Worm (Caenorhabditis elegans) whole organism, L1 larva: ENCODE measurements around the gene ZK669.3.
A peak's percentile ranks its signal among the peaks of the same experiment; 100 is the strongest.

Source experiments
- C16A3.4 ChIP-seq: fragments of 150-350 bp; optimal IDR thresholded peaks from 2 replicates; lab custom pipeline; 2014; ENCODE audit warnings: missing biosample characterization, missing genetic modification characterization
- F16B12.6 ChIP-seq: fragments of 150-350 bp; optimal IDR thresholded peaks from 2 replicates; lab custom pipeline; 2014; ENCODE audit warnings: missing biosample characterization, missing genetic modification characterization
- Y116A8C.19 ChIP-seq: sonication (generic microtip); optimal IDR thresholded peaks from 2 replicates; lab custom pipeline; 2016; ENCODE audit warnings: missing compliant biosample characterization, missing genetic modification characterization, borderline replicate concordance
- aha-1 ChIP-seq: fragments of 150-350 bp; optimal IDR thresholded peaks from 2 replicates; lab custom pipeline; 2014; ENCODE audit warnings: missing biosample characterization, missing genetic modification characterization
- alr-1 ChIP-seq: fragments of 200-800 bp; sonication (Bioruptor generic); optimal IDR thresholded peaks from 2 replicates; lab custom pipeline; 2018; ENCODE audit warnings: borderline replicate concordance, mild to moderate bottlenecking, missing genetic modification characterization, missing compliant biosample characterization
- ama-1 ChIP-seq: fragments of 150-350 bp; optimal IDR thresholded peaks from 2 replicates; lab custom pipeline; 2014
- blmp-1 ChIP-seq: fragments of 150-350 bp; optimal IDR thresholded peaks from 2 replicates; lab custom pipeline; 2014; ENCODE audit warnings: missing biosample characterization, missing genetic modification characterization
- ceh-8 ChIP-seq: fragments of 200-800 bp; sonication (Bioruptor generic); optimal IDR thresholded peaks from 2 replicates; lab custom pipeline; 2018; ENCODE audit warnings: mild to moderate bottlenecking, missing genetic modification characterization, moderate library complexity, missing compliant biosample characterization
- ces-1 ChIP-seq: fragments of 150-350 bp; optimal IDR thresholded peaks from 2 replicates; lab custom pipeline; 2014; ENCODE audit warnings: missing biosample characterization, missing genetic modification reagents, missing genetic modification characterization
- dpl-1 ChIP-seq, 3 experiments: fragments of 150-350 bp in 2 of 3; sonication (generic microtip) in 1 of 3; optimal IDR thresholded peaks; 2 replicates each; lab custom pipeline; 2014 to 2017; ENCODE audit warnings: missing biosample characterization in 3 of 3, missing genetic modification characterization in 3 of 3, missing genetic modification reagents in 3 of 3
- efl-1 ChIP-seq, 4 experiments: fragments of 150-350 bp; optimal IDR thresholded peaks in 3 of 4; peaks in 1 of 4; 1 replicate in 1 of 4; 2 replicates in 3 of 4; lab custom pipeline; 2014; ENCODE audit warnings: missing biosample characterization in 2 of 4, missing genetic modification characterization in 2 of 4, missing genetic modification reagents in 2 of 4
- efl-3 ChIP-seq: fragments of 200-800 bp; sonication (Bioruptor generic); optimal IDR thresholded peaks from 2 replicates; lab custom pipeline; 2018; ENCODE audit warnings: mild to moderate bottlenecking, missing genetic modification characterization, missing compliant biosample characterization
- egl-13 ChIP-seq: sonication (generic microtip); optimal IDR thresholded peaks from 2 replicates; lab custom pipeline; 2016; ENCODE audit warnings: missing genotype, missing genetic modification reagents, missing genetic modification characterization, missing compliant biosample characterization
- elt-2 ChIP-seq: sonication (generic microtip); optimal IDR thresholded peaks from 2 replicates; lab custom pipeline; 2016; ENCODE audit warnings: missing genetic modification characterization, mild to moderate bottlenecking, inconsistent platforms, missing compliant biosample characterization, missing genetic modification reagents
- elt-3 ChIP-seq, 6 experiments: fragments of 150-350 bp in 1 of 6; sonication (generic microtip); optimal IDR thresholded peaks; 2 replicates each; lab custom pipeline; 2017 to 2018; ENCODE audit warnings: missing biosample characterization in 6 of 6, missing genetic modification characterization in 6 of 6, inconsistent platforms in 1 of 6
- ets-5 ChIP-seq: fragments of 200-800 bp; sonication (Bioruptor generic); IDR thresholded peaks from 2 replicates; pipeline ENCODE4 v1.3.6; 2022; ENCODE audit warnings: missing genetic modification characterization, missing compliant biosample characterization
- grh-1 ChIP-seq: fragments of 200-800 bp; sonication (Bioruptor generic); IDR thresholded peaks from 2 replicates; pipeline ENCODE4 v1.3.6; 2022; ENCODE audit warnings: missing genetic modification reagents, missing genetic modification characterization, missing compliant biosample characterization
- irx-1 ChIP-seq: sonication (generic microtip); optimal IDR thresholded peaks from 2 replicates; lab custom pipeline; 2016; ENCODE audit warnings: missing genetic modification characterization, missing compliant biosample characterization
- isw-1 ChIP-seq: fragments of 200-800 bp; sonication (Bioruptor generic); IDR thresholded peaks from 2 replicates; pipeline ENCODE4 v1.3.6; 2022; ENCODE audit warnings: missing genetic modification characterization, missing compliant biosample characterization
- lin-14 ChIP-seq: fragments of 200-800 bp; sonication (Bioruptor generic); optimal IDR thresholded peaks from 2 replicates; lab custom pipeline; 2018; ENCODE audit warnings: mild to moderate bottlenecking, missing genetic modification characterization, moderate library complexity, missing compliant biosample characterization
- lin-35 ChIP-seq, 2 experiments: fragments of 150-350 bp; optimal IDR thresholded peaks; 2 replicates each; lab custom pipeline; 2014; ENCODE audit warnings: missing biosample characterization in 2 of 2, missing genetic modification characterization in 2 of 2, missing genetic modification reagents in 2 of 2
- lir-3 ChIP-seq: sonication (generic microtip); optimal IDR thresholded peaks from 2 replicates; lab custom pipeline; 2016; ENCODE audit warnings: mild to moderate bottlenecking, missing genetic modification characterization, moderate library complexity, missing compliant biosample characterization; ENCODE audit not compliant: poor library complexity
- lsy-2 ChIP-seq, 2 experiments: fragments of 150-350 bp; optimal IDR thresholded peaks; 2 replicates each; lab custom pipeline; 2014; ENCODE audit warnings: missing biosample characterization in 2 of 2, missing genetic modification characterization in 2 of 2
- mab-9 ChIP-seq: fragments of 200-800 bp; sonication (Bioruptor generic); IDR thresholded peaks from 2 replicates; pipeline ENCODE4 v1.3.6; 2022; ENCODE audit warnings: missing genetic modification reagents, missing genetic modification characterization, missing compliant biosample characterization
- mdl-1 ChIP-seq, 2 experiments: fragments of 150-350 bp; optimal IDR thresholded peaks; 2 replicates each; lab custom pipeline; 2014 to 2017; ENCODE audit warnings: missing biosample characterization in 2 of 2, missing genetic modification characterization in 2 of 2, inconsistent platforms in 1 of 2
- mep-1 ChIP-seq: fragments of 150-350 bp; optimal IDR thresholded peaks from 2 replicates; lab custom pipeline; 2014; ENCODE audit warnings: missing biosample characterization, missing genetic modification characterization
- nhr-11 ChIP-seq: fragments of 150-350 bp; optimal IDR thresholded peaks from 2 replicates; lab custom pipeline; 2014; ENCODE audit warnings: missing biosample characterization, missing genetic modification characterization
- nhr-12 ChIP-seq: sonication (generic microtip); optimal IDR thresholded peaks from 2 replicates; lab custom pipeline; 2017; ENCODE audit warnings: missing biosample characterization, missing genetic modification characterization
- nhr-19 ChIP-seq: fragments of 200-800 bp; sonication (Bioruptor generic); conservative IDR thresholded peaks from 2 replicates; pipeline ENCODE4 v1.3.6; 2022; ENCODE audit warnings: missing genetic modification characterization, missing compliant biosample characterization
- nhr-20 ChIP-seq: sonication (generic microtip); optimal IDR thresholded peaks from 2 replicates; lab custom pipeline; 2016; ENCODE audit warnings: mild to moderate bottlenecking, missing genetic modification characterization, missing compliant biosample characterization
- nhr-28 ChIP-seq: fragments of 150-350 bp; optimal IDR thresholded peaks from 2 replicates; lab custom pipeline; 2014; ENCODE audit warnings: missing biosample characterization, missing genetic modification characterization
- nhr-71 ChIP-seq: sonication (generic microtip); optimal IDR thresholded peaks from 2 replicates; lab custom pipeline; 2016; ENCODE audit warnings: mild to moderate bottlenecking, missing genetic modification characterization, moderate library complexity, missing compliant biosample characterization
- nhr-76 ChIP-seq: sonication (generic microtip); optimal IDR thresholded peaks from 2 replicates; lab custom pipeline; 2017; ENCODE audit warnings: missing biosample characterization, missing genetic modification characterization
- nhr-85 ChIP-seq: sonication (generic microtip); peaks from one replicate; lab custom pipeline; 2016; ENCODE audit warnings: missing genetic modification characterization, inconsistent platforms, missing compliant biosample characterization
- nhr-90 ChIP-seq: sonication (generic microtip); optimal IDR thresholded peaks from 2 replicates; lab custom pipeline; 2016; ENCODE audit warnings: mild to moderate bottlenecking, missing genetic modification characterization, missing compliant biosample characterization; ENCODE audit not compliant: poor library complexity
- pag-3 ChIP-seq: sonication (generic microtip); optimal IDR thresholded peaks from 2 replicates; lab custom pipeline; 2017; ENCODE audit warnings: missing genetic modification characterization, mild to moderate bottlenecking, missing compliant biosample characterization, antibody characterized with exemption, borderline replicate concordance; ENCODE audit not compliant: insufficient read depth
- pqm-1 ChIP-seq: sonication (generic microtip); optimal IDR thresholded peaks from 3 replicates; lab custom pipeline; 2017; ENCODE audit warnings: missing biosample characterization, missing genetic modification characterization
- rnt-1 ChIP-seq: sonication (generic microtip); optimal IDR thresholded peaks from 2 replicates; lab custom pipeline; 2016; ENCODE audit warnings: mild to moderate bottlenecking, missing genetic modification characterization, moderate library complexity, missing compliant biosample characterization
- snpc-4 ChIP-seq: fragments of 150-350 bp; optimal IDR thresholded peaks from 2 replicates; lab custom pipeline; 2014; ENCODE audit warnings: missing biosample characterization, missing genetic modification characterization
- snu-23 ChIP-seq: sonication (generic microtip); optimal IDR thresholded peaks from 2 replicates; lab custom pipeline; 2016; ENCODE audit warnings: missing genetic modification characterization, missing compliant biosample characterization
- sup-37 ChIP-seq: fragments of 200-800 bp; sonication (Bioruptor generic); optimal IDR thresholded peaks from 2 replicates; lab custom pipeline; 2018; ENCODE audit warnings: mild to moderate bottlenecking, missing genetic modification characterization, missing compliant biosample characterization
- tbx-2 ChIP-seq: sonication (generic microtip); optimal IDR thresholded peaks from 2 replicates; lab custom pipeline; 2016; ENCODE audit warnings: missing genetic modification characterization, missing compliant biosample characterization
- tlp-1 ChIP-seq: fragments of 150-350 bp; optimal IDR thresholded peaks from 2 replicates; lab custom pipeline; 2014; ENCODE audit warnings: missing biosample characterization, missing genetic modification characterization
- unc-130 ChIP-seq: fragments of 150-350 bp; optimal IDR thresholded peaks from 2 replicates; lab custom pipeline; 2017; ENCODE audit warnings: missing biosample characterization, missing genetic modification characterization, inconsistent platforms
- unc-30 ChIP-seq: sonication (generic microtip); optimal IDR thresholded peaks from 2 replicates; lab custom pipeline; 2017; ENCODE audit warnings: missing biosample characterization, missing genetic modification characterization
- unc-62 ChIP-seq: fragments of 150-350 bp; optimal IDR thresholded peaks from 2 replicates; lab custom pipeline; 2014; ENCODE audit warnings: missing biosample characterization, missing genetic modification reagents, missing genetic modification characterization
- unc-86 ChIP-seq: sonication (generic microtip); optimal IDR thresholded peaks from 2 replicates; lab custom pipeline; 2016; ENCODE audit warnings: missing genetic modification characterization, missing compliant biosample characterization
- unc-98 ChIP-seq: fragments of 200-800 bp; sonication (Bioruptor generic); IDR thresholded peaks from 2 replicates; pipeline ENCODE4 v1.3.6; 2022; ENCODE audit warnings: missing genetic modification characterization, missing compliant biosample characterization
- zag-1 ChIP-seq: fragments of 150-350 bp; optimal IDR thresholded peaks from 2 replicates; lab custom pipeline; 2014; ENCODE audit warnings: missing biosample characterization, missing genetic modification characterization
- zip-4 ChIP-seq: fragments of 200-800 bp; sonication (Bioruptor generic); optimal IDR thresholded peaks from 2 replicates; lab custom pipeline; 2018; ENCODE audit warnings: mild to moderate bottlenecking, missing genetic modification characterization, moderate library complexity, missing compliant biosample characterization
- ztf-11 ChIP-seq, 2 experiments: sonication (generic microtip); optimal IDR thresholded peaks; 2 replicates each; lab custom pipeline; 2016 to 2017; ENCODE audit warnings: missing genetic modification characterization in 2 of 2, missing biosample characterization in 1 of 2, missing compliant biosample characterization in 1 of 2
- ztf-4 ChIP-seq: fragments of 150-350 bp; optimal IDR thresholded peaks from 2 replicates; lab custom pipeline; 2014; ENCODE audit warnings: missing biosample characterization, missing genetic modification characterization

ZK669.3 gene

ce11 chrII:7945168-7945567 is 4.2 kb downstream of the ZK669.3 start, which contains the start of gene dbt-1 (continued):
- TF ChIP-seq aha-1 (tag; lab: Kevin White, UChicago) (no peak), unc-98 (GFP tag; lab: Robert Waterston, UW) (0 out of 2 replicates have a peak, but pooled peaks have one; percentile 25), pag-3 (tag; lab: Kevin White, UChicago) (no peak), dpl-1 (GFP tag; optimal IDR thresholded peaks at IDR 0.05; lab: Kevin White, UChicago) (peak; percentile 97 to 99 (median 98)), irx-1 (tag; lab: Kevin White, UChicago) (peak; percentile 90), pqm-1 (tag; lab: Kevin White, UChicago) (no peak), alr-1 (tag; lab: Kevin White, UChicago) (no peak), mab-9 (GFP tag; lab: Robert Waterston, UW) (no peak; the same call in 1 of the 2 replicates), mep-1 (tag; lab: Kevin White, UChicago) (peak; percentile 94), lsy-2 (tag; optimal IDR thresholded peaks at IDR 0.05; lab: Kevin White, UChicago) (peak; percentile 92), nhr-28 (tag; lab: Kevin White, UChicago) (no peak), lin-14 (peak; percentile 80), elt-3 (tag; optimal IDR thresholded peaks at IDR 0.05; lab: Kevin White, UChicago) (peak in 2 of 6 experiments; percentile 61 to 67), nhr-85 (peak; percentile 93), mdl-1 (tag; optimal IDR thresholded peaks at IDR 0.05; lab: Kevin White, UChicago) (peak in 1 of 2 experiments; percentile 79), efl-3 (GFP tag; lab: Kevin White, UChicago) (peak; percentile 60), tbx-2 (tag; lab: Kevin White, UChicago) (peak; percentile 92), nhr-11 (tag; lab: Kevin White, UChicago) (peak; percentile 88), efl-1 (optimal IDR thresholded peaks at IDR 0.05; lab: Kevin White, UChicago) (peak; percentile 95 to 99), efl-1 (GFP tag; optimal IDR thresholded peaks at IDR 0.05 in 1 of 2; lab: Kevin White, UChicago) (peak; percentile 99 to 100), F16B12.6 (tag; lab: Kevin White, UChicago) (peak; percentile 67), unc-86 (peak; percentile 83), egl-13 (peak; percentile 84), ceh-8 (GFP tag; lab: Kevin White, UChicago) (peak; percentile 54), ztf-11 (tag; optimal IDR thresholded peaks at IDR 0.05; lab: Kevin White, UChicago) (peak in 1 of 2 experiments; percentile 56), snpc-4 (tag; lab: Kevin White, UChicago) (peak; percentile 76), rnt-1 (tag; lab: Kevin White, UChicago) (peak; percentile 91), nhr-20 (tag; lab: Kevin White, UChicago) (peak; percentile 89), nhr-71 (tag; lab: Kevin White, UChicago) (peak; percentile 93), nhr-12 (tag; lab: Kevin White, UChicago) (no peak), elt-2 (tag; lab: Kevin White, UChicago) (peak; percentile 49), grh-1 (GFP tag; lab: Robert Waterston, UW) (peak; percentile 92), unc-130 (tag; lab: Kevin White, UChicago) (peak; percentile 80), isw-1 (GFP tag; lab: Robert Waterston, UW) (peak; percentile 89), unc-62 (GFP tag; lab: Kevin White, UChicago) (no peak), Y116A8C.19 (tag; lab: Kevin White, UChicago) (no peak), lir-3 (tag; lab: Kevin White, UChicago) (peak; percentile 63), blmp-1 (tag; lab: Kevin White, UChicago) (peak; percentile 64), nhr-76 (tag; lab: Kevin White, UChicago) (no peak), ama-1 (lab: Kevin White, UChicago) (peak; percentile 66), nhr-19 (peak; percentile 90), unc-30 (tag; lab: Kevin White, UChicago) (peak; percentile 23), zag-1 (tag; lab: Kevin White, UChicago) (no peak), ztf-4 (tag; lab: Kevin White, UChicago) (peak; percentile 47), C16A3.4 (peak; percentile 75), zip-4 (GFP tag; lab: Kevin White, UChicago) (peak; percentile 73), tlp-1 (no peak), sup-37 (GFP tag; lab: Kevin White, UChicago) (peak; percentile 76), ets-5 (GFP tag; lab: Robert Waterston, UW) (no peak), nhr-90 (tag; lab: Kevin White, UChicago) (peak; percentile 88), ces-1 (GFP tag; lab: Kevin White, UChicago) (no peak), lin-35 (GFP tag; optimal IDR thresholded peaks at IDR 0.05; lab: Kevin White, UChicago) (peak; percentile 97 to 99), snu-23 (GFP tag; lab: Kevin White, UChicago) (peak; percentile 93)
